Fruit fly (Drosophila melanogaster) whole organism, prepupa: ENCODE measurements around the gene CG14154.

ENCODE experiments used
- Blimp-1 ChIP-seq: fragments of 200-800 bp; sonication (Bioruptor generic); optimal IDR thresholded peaks from 3 replicates; lab custom pipeline; 2017; ENCODE audit warnings: missing biosample characterization, missing genetic modification characterization, mild to moderate bottlenecking, moderate library complexity, missing genetic modification reagents
- CG10631 ChIP-seq: fragments of 200-800 bp; sonication (Bioruptor generic); optimal IDR thresholded peaks from 2 replicates; lab custom pipeline; 2016; ENCODE audit warnings: missing biosample characterization, missing genetic modification characterization
- CG11294 ChIP-seq: fragments of 200-800 bp; sonication (Bioruptor generic); IDR thresholded peaks from 2 replicates; pipeline ENCODE4 v1.3.6; 2022; ENCODE audit warnings: missing biosample characterization, missing genetic modification characterization
- CG11762 ChIP-seq: fragments of 200-800 bp; sonication (Bioruptor generic); optimal IDR thresholded peaks from 3 replicates; lab custom pipeline; 2016; ENCODE audit warnings: missing biosample characterization, missing genetic modification characterization; ENCODE audit not compliant: insufficient read depth
- CG11902 ChIP-seq: fragments of 200-800 bp; sonication (Bioruptor generic); optimal IDR thresholded peaks from 3 replicates; lab custom pipeline; 2016; ENCODE audit warnings: missing biosample characterization, missing genetic modification characterization
- CG1621 ChIP-seq: fragments of 200-800 bp; sonication (Bioruptor generic); optimal IDR thresholded peaks from 3 replicates; lab custom pipeline; 2018; ENCODE audit warnings: missing biosample characterization, mild to moderate bottlenecking, missing genetic modification characterization
- CG16779 ChIP-seq: fragments of 200-800 bp; sonication (Bioruptor generic); optimal IDR thresholded peaks from 3 replicates; lab custom pipeline; 2017; ENCODE audit warnings: missing biosample characterization, mild to moderate bottlenecking, missing genetic modification characterization
- CG3032 ChIP-seq: fragments of 200-800 bp; optimal IDR thresholded peaks from 2 replicates; lab custom pipeline; 2019; ENCODE audit warnings: missing biosample characterization, mild to moderate bottlenecking, missing genetic modification characterization, moderate library complexity
- CG31627 ChIP-seq: fragments of 200-800 bp; sonication (Bioruptor generic); optimal IDR thresholded peaks from 3 replicates; lab custom pipeline; 2016; ENCODE audit warnings: missing biosample characterization, missing genetic modification characterization
- CG32006 ChIP-seq: fragments of 200-800 bp; sonication (Bioruptor generic); optimal IDR thresholded peaks from 3 replicates; lab custom pipeline; 2017; ENCODE audit warnings: missing biosample characterization, mild to moderate bottlenecking, missing genetic modification characterization
- CG34406 ChIP-seq: fragments of 200-800 bp; sonication (Bioruptor generic); optimal IDR thresholded peaks from 3 replicates; lab custom pipeline; 2016; ENCODE audit warnings: missing biosample characterization, missing genetic modification characterization
- CG3919 ChIP-seq: fragments of 200-800 bp; sonication (Bioruptor generic); optimal IDR thresholded peaks from 3 replicates; lab custom pipeline; 2016; ENCODE audit warnings: missing biosample characterization, missing genetic modification characterization
- CG4318 ChIP-seq: fragments of 200-800 bp; sonication (Bioruptor generic); optimal IDR thresholded peaks from 3 replicates; lab custom pipeline; 2017; ENCODE audit warnings: missing biosample characterization, mild to moderate bottlenecking, missing genetic modification characterization
- CG6163 ChIP-seq: fragments of 200-800 bp; sonication (Bioruptor generic); IDR thresholded peaks from 3 replicates; pipeline ENCODE4 v1.3.6; 2022; ENCODE audit warnings: missing biosample characterization, missing genetic modification characterization
- CG6276 ChIP-seq: fragments of 200-800 bp; sonication (Bioruptor generic); optimal IDR thresholded peaks from 2 replicates; lab custom pipeline; 2017; ENCODE audit warnings: missing biosample characterization, mild to moderate bottlenecking, missing genetic modification characterization
- CG6792 ChIP-seq: fragments of 200-800 bp; sonication (Bioruptor generic); optimal IDR thresholded peaks from 3 replicates; lab custom pipeline; 2016; ENCODE audit warnings: missing biosample characterization, missing genetic modification characterization
- CG6808 ChIP-seq: fragments of 200-800 bp; sonication (Bioruptor generic); optimal IDR thresholded peaks from 3 replicates; lab custom pipeline; 2017; ENCODE audit warnings: missing biosample characterization, missing genetic modification characterization, mild to moderate bottlenecking, moderate library complexity, missing genetic modification reagents
- CG6854 ChIP-seq: fragments of 200-800 bp; sonication (Bioruptor generic); optimal IDR thresholded peaks from 2 replicates; lab custom pipeline; 2017; ENCODE audit warnings: missing biosample characterization, mild to moderate bottlenecking, missing genetic modification characterization
- CG7368 ChIP-seq: fragments of 200-800 bp; sonication (Bioruptor generic); optimal IDR thresholded peaks from 3 replicates; lab custom pipeline; 2016; ENCODE audit warnings: missing biosample characterization, missing genetic modification characterization
- CG8319 ChIP-seq: fragments of 200-800 bp; sonication (Bioruptor generic); optimal IDR thresholded peaks from 3 replicates; lab custom pipeline; 2016; ENCODE audit warnings: missing biosample characterization, missing genetic modification characterization
- CG8632 ChIP-seq: fragments of 200-800 bp; sonication (Bioruptor generic); optimal IDR thresholded peaks from 3 replicates; lab custom pipeline; 2016; ENCODE audit warnings: missing biosample characterization, missing genetic modification characterization
- Eip75B ChIP-seq: fragments of 200-800 bp; sonication (Bioruptor generic); optimal IDR thresholded peaks from 3 replicates; lab custom pipeline; 2016; ENCODE audit warnings: missing biosample characterization, missing genetic modification characterization
- Eip78C ChIP-seq: fragments of 200-800 bp; sonication (Bioruptor generic); peaks from one replicate; lab custom pipeline; 2016; ENCODE audit warnings: missing biosample characterization, missing genetic modification characterization
- Eip93F ChIP-seq: fragments of 200-800 bp; sonication (Bioruptor generic); optimal IDR thresholded peaks from 2 replicates; lab custom pipeline; 2016; ENCODE audit warnings: missing biosample characterization, mild to moderate bottlenecking, missing genetic modification characterization
- Ets96B ChIP-seq: fragments of 200-800 bp; optimal IDR thresholded peaks from 2 replicates; lab custom pipeline; 2019; ENCODE audit warnings: missing biosample characterization, mild to moderate bottlenecking, missing genetic modification characterization, moderate library complexity
- Gug ChIP-seq: fragments of 200-800 bp; sonication (Bioruptor generic); IDR thresholded peaks from 2 replicates; pipeline ENCODE4 v1.3.6; 2022; ENCODE audit warnings: missing biosample characterization, missing genetic modification characterization
- Hr39 ChIP-seq: fragments of 200-800 bp; sonication (Bioruptor generic); optimal IDR thresholded peaks from 2 replicates; lab custom pipeline; 2016; ENCODE audit warnings: missing biosample characterization, missing genetic modification characterization
- Hr4 ChIP-seq: fragments of 200-800 bp; sonication (Bioruptor generic); optimal IDR thresholded peaks from 3 replicates; lab custom pipeline; 2016; ENCODE audit warnings: missing biosample characterization, missing genetic modification characterization
- Lpt ChIP-seq: fragments of 200-800 bp; sonication (Bioruptor generic); optimal IDR thresholded peaks from 3 replicates; lab custom pipeline; 2016; ENCODE audit warnings: missing biosample characterization, missing genetic modification characterization
- Met ChIP-seq: fragments of 200-800 bp; sonication (Bioruptor generic); optimal IDR thresholded peaks from 3 replicates; lab custom pipeline; 2016; ENCODE audit warnings: missing biosample characterization, missing genetic modification characterization
- OdsH ChIP-seq: fragments of 200-800 bp; sonication (Bioruptor generic); optimal IDR thresholded peaks from 3 replicates; lab custom pipeline; 2016; ENCODE audit warnings: missing biosample characterization, missing genetic modification characterization
- Smox ChIP-seq: fragments of 200-800 bp; sonication (Bioruptor generic); optimal IDR thresholded peaks from 3 replicates; lab custom pipeline; 2016; ENCODE audit warnings: missing biosample characterization, missing genetic modification characterization
- Sox15 ChIP-seq: fragments of 200-800 bp; sonication (Bioruptor generic); optimal IDR thresholded peaks from 3 replicates; lab custom pipeline; 2016; ENCODE audit warnings: missing biosample characterization, missing genetic modification characterization
- achi ChIP-seq: fragments of 200-800 bp; sonication (Bioruptor generic); optimal IDR thresholded peaks from 3 replicates; lab custom pipeline; 2016; ENCODE audit warnings: missing biosample characterization, missing genetic modification characterization
- cyc ChIP-seq: fragments of 200-800 bp; sonication (Bioruptor generic); optimal IDR thresholded peaks from 3 replicates; lab custom pipeline; 2016; ENCODE audit warnings: missing biosample characterization, missing genetic modification characterization
- dsx ChIP-seq: fragments of 200-800 bp; optimal IDR thresholded peaks from 3 replicates; lab custom pipeline; 2019; ENCODE audit warnings: missing biosample characterization, mild to moderate bottlenecking, missing genetic modification characterization, moderate library complexity; ENCODE audit not compliant: poor library complexity, severe bottlenecking
- eg ChIP-seq: fragments of 200-800 bp; sonication (Bioruptor generic); IDR thresholded peaks from 3 replicates; pipeline ENCODE4 v1.3.6; 2022; ENCODE audit warnings: missing biosample characterization, missing genetic modification characterization
- esn ChIP-seq: fragments of 200-800 bp; sonication (Bioruptor generic); optimal IDR thresholded peaks from 2 replicates; lab custom pipeline; 2016; ENCODE audit warnings: missing biosample characterization, mild to moderate bottlenecking, missing genetic modification characterization, moderate library complexity
- fd59A ChIP-seq: fragments of 200-800 bp; sonication (Bioruptor generic); optimal IDR thresholded peaks from 2 replicates; lab custom pipeline; 2017; ENCODE audit warnings: missing biosample characterization, mild to moderate bottlenecking, missing genetic modification characterization, missing genetic modification reagents
- fd85E ChIP-seq: fragments of 200-800 bp; sonication (Bioruptor generic); optimal IDR thresholded peaks from 3 replicates; lab custom pipeline; 2016; ENCODE audit warnings: missing biosample characterization, missing genetic modification characterization
- lz ChIP-seq: fragments of 200-800 bp; sonication (Bioruptor generic); optimal IDR thresholded peaks from 3 replicates; lab custom pipeline; 2016; ENCODE audit warnings: missing biosample characterization, missing genetic modification characterization
- net ChIP-seq: fragments of 200-800 bp; sonication (Bioruptor generic); optimal IDR thresholded peaks from 3 replicates; lab custom pipeline; 2016; ENCODE audit warnings: missing biosample characterization, missing genetic modification characterization
- pdm3 ChIP-seq: fragments of 200-800 bp; sonication (Bioruptor generic); optimal IDR thresholded peaks from 3 replicates; lab custom pipeline; 2016; ENCODE audit warnings: missing biosample characterization, missing genetic modification characterization
- spab ChIP-seq: fragments of 200-800 bp; sonication (Bioruptor generic); optimal IDR thresholded peaks from 2 replicates; lab custom pipeline; 2017; ENCODE audit warnings: missing biosample characterization, mild to moderate bottlenecking, missing genetic modification characterization, missing genetic modification reagents
- svp ChIP-seq: fragments of 200-800 bp; sonication (Bioruptor generic); peaks from one replicate; lab custom pipeline; 2016; ENCODE audit warnings: missing biosample characterization, missing genetic modification characterization
- topi ChIP-seq: fragments of 200-800 bp; sonication (Bioruptor generic); optimal IDR thresholded peaks from 3 replicates; lab custom pipeline; 2016; ENCODE audit warnings: missing biosample characterization, missing genetic modification characterization
- vri ChIP-seq: fragments of 200-800 bp; sonication (Bioruptor generic); optimal IDR thresholded peaks from 3 replicates; lab custom pipeline; 2016; ENCODE audit warnings: missing biosample characterization, mild to moderate bottlenecking, missing genetic modification characterization

Gene CG14154

dm6 chr3L:10678545-10679067, 36.9 kb downstream of the CG14154 start (continued):
- TF ChIP-seq Blimp-1 (GFP tag; lab: Kevin White, UChicago) (peak; percentile 73), CG6854 (GFP tag; lab: Kevin White, UChicago) (peak; percentile 35), CG3919 (GFP tag; lab: Kevin White, UChicago) (peak; percentile 86), dsx (GFP tag; lab: Kevin White, UChicago) (peak; percentile 87), CG1621 (tag; lab: Kevin White, UChicago) (peak; percentile 84), Eip75B (GFP tag; lab: Kevin White, UChicago) (peak; percentile 95), lz (peak; percentile 92), CG6163 (GFP tag; lab: Robert Waterston, UW) (peak; percentile 84; the same call in 2 of the 3 replicates), fd85E (GFP tag; lab: Kevin White, UChicago) (no peak), Eip78C (GFP tag; lab: Kevin White, UChicago) (peak; percentile 97), CG6276 (peak; percentile 88), Sox15 (GFP tag; lab: Kevin White, UChicago) (peak; percentile 65), CG34406 (GFP tag; lab: Kevin White, UChicago) (peak; percentile 89), CG8319 (GFP tag; lab: Kevin White, UChicago) (peak; percentile 73), Met (GFP tag; lab: Kevin White, UChicago) (peak; percentile 89), Lpt (GFP tag; lab: Kevin White, UChicago) (peak; percentile 83), CG32006 (GFP tag; lab: Kevin White, UChicago) (peak; percentile 95), CG11294 (peak; percentile 90), esn (GFP tag; lab: Kevin White, UChicago) (peak; percentile 94), topi (GFP tag; lab: Kevin White, UChicago) (peak; percentile 88), CG6808 (GFP tag; lab: Kevin White, UChicago) (peak; percentile 88), Hr39 (GFP tag; lab: Kevin White, UChicago) (peak; percentile 79)

dm6 chr3L:10679711-10680154, 38.0 kb downstream of the CG14154 start:
- peak; percentile 38 for TF ChIP-seq Hr4 (GFP tag; lab: Kevin White, UChicago)
- TF ChIP-seq CG8319 (GFP tag; lab: Kevin White, UChicago) = no peak
- TF ChIP-seq CG3032 (tag; lab: Kevin White, UChicago) = no peak
- no peak for TF ChIP-seq Eip93F (GFP tag; lab: Kevin White, UChicago)
- 0 out of 2 replicates have a peak, but pooled peaks have one; percentile 32 for TF ChIP-seq CG11294
- peak; percentile 44 for TF ChIP-seq Met (GFP tag; lab: Kevin White, UChicago)
- no peak for TF ChIP-seq svp (GFP tag; lab: Kevin White, UChicago)
- peak; percentile 21 for TF ChIP-seq OdsH (GFP tag; lab: Kevin White, UChicago)
- no peak for TF ChIP-seq CG6792 (GFP tag; lab: Kevin White, UChicago)
- TF ChIP-seq CG7368 (GFP tag; lab: Kevin White, UChicago) = no peak
- TF ChIP-seq achi (GFP tag; lab: Kevin White, UChicago) = peak; percentile 30
- no peak for TF ChIP-seq CG10631 (GFP tag; lab: Kevin White, UChicago)
- TF ChIP-seq lz = no peak
- TF ChIP-seq CG6808 (GFP tag; lab: Kevin White, UChicago) = peak; percentile 1
- TF ChIP-seq Sox15 (GFP tag; lab: Kevin White, UChicago) = no peak
- TF ChIP-seq CG31627 = no peak
- peak; percentile 58; the same call in 2 of the 3 replicates for TF ChIP-seq eg (GFP tag; lab: Robert Waterston, UW)
- no peak for TF ChIP-seq CG11762 (GFP tag; lab: Kevin White, UChicago)
- peak; percentile 7 for TF ChIP-seq esn (GFP tag; lab: Kevin White, UChicago)
- TF ChIP-seq Blimp-1 (GFP tag; lab: Kevin White, UChicago) = no peak
- peak; percentile 28 for TF ChIP-seq CG16779 (tag; lab: Kevin White, UChicago)
- TF ChIP-seq pdm3 (GFP tag; lab: Kevin White, UChicago) = no peak
- TF ChIP-seq Smox = no peak
- no peak for TF ChIP-seq CG11902 (GFP tag; lab: Kevin White, UChicago)
- no peak for TF ChIP-seq cyc (GFP tag; lab: Kevin White, UChicago)
- no peak for TF ChIP-seq CG4318 (GFP tag; lab: Kevin White, UChicago)
- peak; percentile 64 for TF ChIP-seq CG6163 (GFP tag; lab: Robert Waterston, UW)
- peak; percentile 29 for TF ChIP-seq dsx (GFP tag; lab: Kevin White, UChicago)
- no peak for TF ChIP-seq fd59A
- no peak for TF ChIP-seq fd85E (GFP tag; lab: Kevin White, UChicago)
- no peak for TF ChIP-seq spab (GFP tag; lab: Kevin White, UChicago)
- TF ChIP-seq net (GFP tag; lab: Kevin White, UChicago) = peak; percentile 42
- TF ChIP-seq Ets96B = peak; percentile 36
- no peak for TF ChIP-seq Gug
- TF ChIP-seq CG8632 (GFP tag; lab: Kevin White, UChicago) = no peak
- TF ChIP-seq vri (GFP tag; lab: Kevin White, UChicago) = no peak
- TF ChIP-seq topi (GFP tag; lab: Kevin White, UChicago) = no peak
- TF ChIP-seq CG34406 (GFP tag; lab: Kevin White, UChicago) = no peak
- no peak for TF ChIP-seq CG1621 (tag; lab: Kevin White, UChicago)
- TF ChIP-seq CG6276 = peak; percentile 22
